Fruit fly (Drosophila melanogaster): ENCODE results near the gene PolZ2.
A peak's percentile ranks its signal among the peaks of the same experiment; 100 is the strongest.

The PolZ2 gene

dm6 chr3R:5570635-5571436 lies 17.8 kb upstream of the PolZ2 start, which contains the start of gene CRMP (continued):
- TF ChIP-seq Six4 (GFP tag; optimal IDR thresholded peaks at IDR 0.05) (no peak), phol (tag; optimal IDR thresholded peaks at IDR 0.05) (peak; percentile 38), bsh (GFP tag; optimal IDR thresholded peaks at IDR 0.05) (peak in 1 of 2 experiments; percentile 28), odd (GFP tag; optimal IDR thresholded peaks at IDR 0.05) (peak; percentile 31), CG13296 (GFP tag; optimal IDR thresholded peaks at IDR 0.05) (peak; percentile 26), pho (GFP tag; optimal IDR thresholded peaks at IDR 0.05) (no peak), jing (GFP tag; optimal IDR thresholded peaks at IDR 0.05) (no peak), CrebB (tag; optimal IDR thresholded peaks at IDR 0.05) (no peak), BEAF-32 (GFP tag; optimal IDR thresholded peaks at IDR 0.05) (no peak), twi (tag; optimal IDR thresholded peaks at IDR 0.05) (no peak), ato (GFP tag; IDR thresholded peaks at IDR 0.05; ENCODE audit: partially characterized antibody) (no peak)

dm6 chr3R:5571437-5571750 lies 17.3 kb upstream of the PolZ2 start:
- TF ChIP-seq ato (GFP tag; IDR thresholded peaks at IDR 0.05; ENCODE audit: partially characterized antibody) (no peak), ATbp (GFP tag; optimal IDR thresholded peaks at IDR 0.05) (no peak), slou (GFP tag; optimal IDR thresholded peaks at IDR 0.05) (no peak), CG10462 (GFP tag; optimal IDR thresholded peaks at IDR 0.05) (no peak), CG2129 (GFP tag; IDR thresholded peaks at IDR 0.05; ENCODE audit: partially characterized antibody) (no peak), insv (GFP tag; optimal IDR thresholded peaks at IDR 0.05) (peak; percentile 17 to 85), MESR4 (GFP tag; optimal IDR thresholded peaks at IDR 0.05) (no peak), sima (GFP tag; optimal IDR thresholded peaks at IDR 0.05) (no peak), Elba2 (GFP tag; optimal IDR thresholded peaks at IDR 0.05) (peak; percentile 21), lov (optimal IDR thresholded peaks at IDR 0.05) (no peak), lov (GFP tag; IDR thresholded peaks at IDR 0.05) (no peak), schlank (tag; optimal IDR thresholded peaks at IDR 0.05) (no peak), twi (tag; optimal IDR thresholded peaks at IDR 0.05) (peak; percentile 68), CG2199 (GFP tag; IDR thresholded peaks at IDR 0.05) (0 out of 3 replicates have a peak, but pooled peaks have one; percentile 24), Hr78 (GFP tag; optimal IDR thresholded peaks at IDR 0.05) (no peak), onecut (GFP tag; IDR thresholded peaks at IDR 0.05) (peak; percentile 41), cwo (GFP tag; optimal IDR thresholded peaks at IDR 0.05) (no peak), CG17328 (GFP tag; IDR thresholded peaks at IDR 0.05) (0 out of 2 replicates have a peak, but pooled peaks have one; percentile 1), Ada2b (GFP tag; IDR thresholded peaks at IDR 0.05) (no peak), CG12744 (GFP tag; optimal IDR thresholded peaks at IDR 0.05) (no peak), nerfin-2 (GFP tag; IDR thresholded peaks at IDR 0.05; ENCODE audit: partially characterized antibody) (no peak), CG12942 (GFP tag; optimal IDR thresholded peaks at IDR 0.05) (no peak), exex (tag; optimal IDR thresholded peaks at IDR 0.05) (no peak), CG18476 (GFP tag; optimal IDR thresholded peaks at IDR 0.05) (no peak), Chrac-16 (GFP tag; optimal IDR thresholded peaks at IDR 0.05) (no peak), Nf-YC (tag; optimal IDR thresholded peaks at IDR 0.05) (no peak), CG15073 (GFP tag; optimal IDR thresholded peaks at IDR 0.05) (no peak), amos (GFP tag; IDR thresholded peaks at IDR 0.05; ENCODE audit: partially characterized antibody) (no peak), bbx (GFP tag; IDR thresholded peaks at IDR 0.05; ENCODE audit: partially characterized antibody) (no peak), pzg (GFP tag; optimal IDR thresholded peaks at IDR 0.05) (no peak), ro (GFP tag; IDR thresholded peaks at IDR 0.05) (no peak), ewg (GFP tag; optimal IDR thresholded peaks at IDR 0.05) (no peak), CG10565 (GFP tag; optimal IDR thresholded peaks at IDR 0.05) (no peak), CG32767 (GFP tag; IDR thresholded peaks at IDR 0.05) (peak; percentile 7; the same call in 1 of the 2 replicates), CG10366 (GFP tag; IDR thresholded peaks at IDR 0.05) (no peak), cg (GFP tag; optimal IDR thresholded peaks at IDR 0.05) (peak; percentile 14), YL-1 (GFP tag; optimal IDR thresholded peaks at IDR 0.05) (no peak), pho (GFP tag; optimal IDR thresholded peaks at IDR 0.05) (no peak), psq (GFP tag; optimal IDR thresholded peaks at IDR 0.05) (no peak)

Data from whole organism, embryonic.